Fruit fly (Drosophila melanogaster) whole organism, embryonic: ENCODE results near the gene nAChRalpha5.
A peak's percentile ranks its signal among the peaks of the same experiment; 100 is the strongest.

Experiments
- CG10209 ChIP-seq: fragments of 200-800 bp; sonication (Bioruptor generic); optimal IDR thresholded peaks from 3 replicates; lab custom pipeline; 2017; ENCODE audit warnings: missing biosample characterization, mild to moderate bottlenecking, missing genetic modification characterization, missing genetic modification reagents
- CG10462 ChIP-seq: fragments of 200-800 bp; sonication (Bioruptor generic); optimal IDR thresholded peaks from 2 replicates; lab custom pipeline; 2016; ENCODE audit warnings: missing biosample characterization, missing genetic modification characterization
- CG13624 ChIP-seq: fragments of 200-800 bp; sonication (Bioruptor generic); optimal IDR thresholded peaks from 2 replicates; lab custom pipeline; 2016; ENCODE audit warnings: missing biosample characterization, missing genetic modification characterization
- CG13894 ChIP-seq: fragments of 200-800 bp; sonication (Bioruptor generic); optimal IDR thresholded peaks from 3 replicates; lab custom pipeline; 2018; ENCODE audit warnings: missing biosample characterization, mild to moderate bottlenecking, missing genetic modification characterization, moderate library complexity
- CG14441 ChIP-seq: fragments of 200-800 bp; sonication (Bioruptor generic); IDR thresholded peaks from 2 replicates; pipeline ENCODE4 v1.3.6; 2022; ENCODE audit warnings: missing biosample characterization, missing genetic modification characterization
- CG14710 ChIP-seq: fragments of 200-800 bp; sonication (Bioruptor generic); optimal IDR thresholded peaks from 3 replicates; lab custom pipeline; 2019; ENCODE audit warnings: missing biosample characterization, mild to moderate bottlenecking, missing genetic modification characterization, moderate library complexity
- CG16779 ChIP-seq: fragments of 200-800 bp; sonication (Bioruptor generic); IDR thresholded peaks from 2 replicates; pipeline ENCODE4 v1.3.6; 2022; ENCODE audit warnings: missing biosample characterization, missing genetic modification characterization
- CG18599 ChIP-seq: fragments of 200-800 bp; sonication (Bioruptor generic); optimal IDR thresholded peaks from 3 replicates; lab custom pipeline; 2017; ENCODE audit warnings: missing biosample characterization, missing genetic modification characterization, mild to moderate bottlenecking, moderate library complexity, missing genetic modification reagents
- CG3163 ChIP-seq: fragments of 200-800 bp; sonication (Bioruptor generic); optimal IDR thresholded peaks from 3 replicates; lab custom pipeline; 2016; ENCODE audit warnings: missing biosample characterization, missing genetic modification characterization
- CG32532 ChIP-seq: fragments of 200-800 bp; sonication (Bioruptor generic); IDR thresholded peaks from 2 replicates; pipeline ENCODE4 v1.3.6; 2022; ENCODE audit warnings: missing biosample characterization, missing genetic modification characterization
- CG4404 ChIP-seq: fragments of 200-800 bp; sonication (Bioruptor generic); IDR thresholded peaks from 2 replicates; pipeline ENCODE4 v1.3.6; 2022; ENCODE audit warnings: missing biosample characterization, missing genetic modification characterization
- CG4854 ChIP-seq: fragments of 200-800 bp; sonication (Bioruptor generic); optimal IDR thresholded peaks from 2 replicates; lab custom pipeline; 2016; ENCODE audit warnings: missing biosample characterization, missing genetic modification characterization, inconsistent platforms
- CG8388 ChIP-seq: fragments of 200-800 bp; sonication (Bioruptor generic); optimal IDR thresholded peaks from 2 replicates; lab custom pipeline; 2019; ENCODE audit warnings: missing biosample characterization, mild to moderate bottlenecking, missing genetic modification characterization, moderate library complexity
- Drgx ChIP-seq: fragments of 200-800 bp; sonication (Bioruptor generic); IDR thresholded peaks from 2 replicates; pipeline ENCODE4 v1.3.6; 2022; ENCODE audit warnings: missing biosample characterization, missing genetic modification characterization
- E2f1 ChIP-seq: fragments of 200-800 bp; sonication (Bioruptor generic); IDR thresholded peaks from 2 replicates; pipeline ENCODE4 v1.3.6; 2022; ENCODE audit warnings: missing biosample characterization, missing genetic modification characterization
- E2f2 ChIP-seq: fragments of 200-800 bp; sonication (Bioruptor generic); IDR thresholded peaks from 2 replicates; pipeline ENCODE4 v1.3.6; 2022; ENCODE audit warnings: missing biosample characterization, missing genetic modification characterization
- HLH4C ChIP-seq: fragments of 200-800 bp; sonication (Bioruptor generic); IDR thresholded peaks from 3 replicates; pipeline ENCODE4 v1.3.6; 2022; ENCODE audit warnings: missing biosample characterization, missing genetic modification characterization; ENCODE audit not compliant: partially characterized antibody
- MTF-1 ChIP-seq: fragments of 200-800 bp; sonication (Bioruptor generic); optimal IDR thresholded peaks from 2 replicates; lab custom pipeline; 2018; ENCODE audit warnings: missing biosample characterization, mild to moderate bottlenecking, missing genetic modification characterization, borderline replicate concordance
- NFAT ChIP-seq: fragments of 200-800 bp; sonication (Bioruptor generic); IDR thresholded peaks from 2 replicates; pipeline ENCODE4 v1.3.6; 2022; ENCODE audit warnings: missing biosample characterization, missing genetic modification characterization
- Rfx ChIP-seq: fragments of 200-800 bp; sonication (Bioruptor generic); IDR thresholded peaks from 2 replicates; pipeline ENCODE4 v1.3.6; 2022; ENCODE audit warnings: missing biosample characterization, missing genetic modification characterization
- YL-1 ChIP-seq: fragments of 200-800 bp; sonication (Bioruptor generic); optimal IDR thresholded peaks from 3 replicates; lab custom pipeline; 2017; ENCODE audit warnings: missing biosample characterization, mild to moderate bottlenecking, missing genetic modification characterization
- abd-A ChIP-seq: fragments of 200-800 bp; sonication (Bioruptor generic); optimal IDR thresholded peaks from 3 replicates; lab custom pipeline; 2019; ENCODE audit warnings: missing biosample characterization, mild to moderate bottlenecking, missing genetic modification characterization, moderate library complexity
- amos ChIP-seq: fragments of 200-800 bp; sonication (Bioruptor generic); IDR thresholded peaks from 2 replicates; pipeline ENCODE4 v1.3.6; 2022; ENCODE audit warnings: missing biosample characterization, missing genetic modification characterization; ENCODE audit not compliant: partially characterized antibody
- bab2 ChIP-seq: fragments of 200-800 bp; sonication (Bioruptor generic); optimal IDR thresholded peaks from 2 replicates; lab custom pipeline; 2016; ENCODE audit warnings: missing biosample characterization, missing genetic modification characterization
- br ChIP-seq: fragments of >200 bp; optimal IDR thresholded peaks from 2 replicates; lab custom pipeline; 2017
- chm ChIP-seq: fragments of 200-800 bp; sonication (Bioruptor generic); IDR thresholded peaks from 2 replicates; pipeline ENCODE4 v1.3.6; 2022; ENCODE audit warnings: missing biosample characterization, missing genetic modification characterization
- crol ChIP-seq: fragments of 200-800 bp; sonication (Bioruptor generic); IDR thresholded peaks from 2 replicates; pipeline ENCODE4 v1.3.6; 2022; ENCODE audit warnings: missing biosample characterization, missing genetic modification characterization
- dysf ChIP-seq: fragments of 200-800 bp; sonication (Bioruptor generic); IDR thresholded peaks from 3 replicates; pipeline ENCODE4 v1.3.6; 2022; ENCODE audit warnings: missing biosample characterization, missing genetic modification characterization
- gem ChIP-seq: fragments of 200-800 bp; sonication (Bioruptor generic); optimal IDR thresholded peaks from 2 replicates; lab custom pipeline; 2019; ENCODE audit warnings: missing biosample characterization, mild to moderate bottlenecking, missing genetic modification characterization, moderate library complexity
- gro ChIP-seq: fragments of 200-800 bp; sonication (Bioruptor generic); optimal IDR thresholded peaks from 2 replicates; lab custom pipeline; 2016; ENCODE audit warnings: missing biosample characterization, missing genetic modification characterization
- her ChIP-seq: fragments of 200-800 bp; sonication (Bioruptor generic); optimal IDR thresholded peaks from 2 replicates; lab custom pipeline; 2016; ENCODE audit warnings: missing biosample characterization, missing genetic modification characterization
- jumu ChIP-seq: fragments of 200-800 bp; sonication (Bioruptor generic); optimal IDR thresholded peaks from 3 replicates; lab custom pipeline; 2016; ENCODE audit warnings: missing biosample characterization, missing genetic modification characterization
- knrl ChIP-seq: fragments of 200-800 bp; sonication (Bioruptor generic); IDR thresholded peaks from 3 replicates; pipeline ENCODE4 v1.3.6; 2022; ENCODE audit warnings: missing biosample characterization, missing genetic modification characterization; ENCODE audit not compliant: partially characterized antibody
- lab ChIP-seq: fragments of 200-800 bp; sonication (Bioruptor generic); optimal IDR thresholded peaks from 3 replicates; lab custom pipeline; 2017; ENCODE audit warnings: missing biosample characterization, missing genetic modification characterization, mild to moderate bottlenecking, moderate library complexity, missing genetic modification reagents
- lov ChIP-seq, 2 experiments: fragments of 200-800 bp in 1 of 2; fragments of >200 bp in 1 of 2; sonication (Bioruptor generic) in 1 of 2; IDR thresholded peaks in 1 of 2; optimal IDR thresholded peaks in 1 of 2; 2 replicates in 1 of 2; 3 replicates in 1 of 2; pipeline versions ENCODE4 v1.3.6 to Lab custom; 2017 to 2022; ENCODE audit warnings: missing biosample characterization in 1 of 2, missing genetic modification characterization in 1 of 2
- maf-S ChIP-seq: fragments of 200-800 bp; sonication (Bioruptor generic); optimal IDR thresholded peaks from 2 replicates; lab custom pipeline; 2016; ENCODE audit warnings: missing biosample characterization, missing genetic modification characterization
- nom ChIP-seq: fragments of 200-800 bp; sonication (Bioruptor generic); optimal IDR thresholded peaks from 2 replicates; lab custom pipeline; 2017; ENCODE audit warnings: missing biosample characterization, missing genetic modification characterization, mild to moderate bottlenecking, moderate library complexity, missing genetic modification reagents
- pita ChIP-seq: fragments of 200-800 bp; sonication (Bioruptor generic); optimal IDR thresholded peaks from 2 replicates; lab custom pipeline; 2017; ENCODE audit warnings: missing biosample characterization, mild to moderate bottlenecking, missing genetic modification characterization
- prd ChIP-seq, 3 experiments: fragments of >200 bp in 2 of 3; fragments of 200-800 bp in 1 of 3; sonication (Bioruptor generic) in 1 of 3; optimal IDR thresholded peaks in 2 of 3; IDR thresholded peaks in 1 of 3; 2 replicates in 2 of 3; 3 replicates in 1 of 3; pipeline versions ENCODE4 v1.3.6 to Lab custom; 2017 to 2022; ENCODE audit warnings: missing biosample characterization in 1 of 3, missing genetic modification characterization in 1 of 3
- pros ChIP-seq: fragments of 200-800 bp; sonication (Bioruptor generic); optimal IDR thresholded peaks from 3 replicates; lab custom pipeline; 2019; ENCODE audit warnings: missing biosample characterization, mild to moderate bottlenecking, missing genetic modification characterization, moderate library complexity
- psq ChIP-seq: fragments of 200-800 bp; sonication (Bioruptor generic); optimal IDR thresholded peaks from 2 replicates; lab custom pipeline; 2017; ENCODE audit warnings: missing biosample characterization, missing genetic modification characterization
- pum ChIP-seq: fragments of 200-800 bp; sonication (Bioruptor generic); optimal IDR thresholded peaks from 2 replicates; lab custom pipeline; 2016; ENCODE audit warnings: missing biosample characterization, missing genetic modification characterization
- ranshi ChIP-seq: fragments of 200-800 bp; sonication (Bioruptor generic); IDR thresholded peaks from 2 replicates; pipeline ENCODE4 v1.3.6; 2022; ENCODE audit warnings: missing biosample characterization, missing genetic modification characterization
- slbo ChIP-seq: fragments of 200-800 bp; sonication (Bioruptor generic); IDR thresholded peaks from 2 replicates; pipeline ENCODE4 v1.3.6; 2022; ENCODE audit warnings: missing biosample characterization, missing genetic modification characterization
- vvl ChIP-seq: fragments of 200-800 bp; sonication (Bioruptor generic); IDR thresholded peaks from 2 replicates; pipeline ENCODE4 v1.3.6; 2022; ENCODE audit warnings: missing biosample characterization, missing genetic modification characterization
- wor ChIP-seq: fragments of 200-800 bp; sonication (Bioruptor generic); IDR thresholded peaks from 2 replicates; pipeline ENCODE4 v1.3.6; 2022; ENCODE audit warnings: missing biosample characterization, missing genetic modification characterization
- zfh2 ChIP-seq: fragments of 200-800 bp; sonication (Bioruptor generic); optimal IDR thresholded peaks from 2 replicates; lab custom pipeline; 2016; ENCODE audit warnings: missing biosample characterization, missing genetic modification characterization

Gene nAChRalpha5

dm6 chr2L:14054903-14055302 is 14.9 kb downstream of the nAChRalpha5 start:
- TF ChIP-seq abd-A = peak; percentile 81
- no peak for TF ChIP-seq wor (GFP tag; lab: Robert Waterston, UW)
- TF ChIP-seq CG13894 (tag; lab: Kevin White, UChicago) = peak; percentile 20
- TF ChIP-seq crol (GFP tag; lab: Robert Waterston, UW) = peak; percentile 56; the same call in 1 of the 2 replicates
- no peak for TF ChIP-seq br (lab: Kevin White, UChicago)
- TF ChIP-seq Rfx (GFP tag; lab: Robert Waterston, UW) = 0 out of 2 replicates have a peak, but pooled peaks have one; percentile 15
- TF ChIP-seq, all 482 proteins: peak for 4

- TF ChIP-seq her (GFP tag; lab: Kevin White, UChicago) = no peak
- TF ChIP-seq Drgx (GFP tag; lab: Robert Waterston, UW) = peak; percentile 52
- no peak for TF ChIP-seq prd (optimal IDR thresholded peaks at IDR 0.05; lab: Kevin White, UChicago)
- peak; percentile 49; the same call in 1 of the 3 replicates for TF ChIP-seq prd (GFP tag; IDR thresholded peaks at IDR 0.05; lab: Robert Waterston, UW)
- peak; percentile 12 for TF ChIP-seq CG18599 (GFP tag; lab: Kevin White, UChicago)
- peak; percentile 10 for TF ChIP-seq lab (GFP tag; lab: Kevin White, UChicago)
- no peak for TF ChIP-seq E2f2 (GFP tag; lab: Robert Waterston, UW)
- no peak for TF ChIP-seq psq (GFP tag; lab: Kevin White, UChicago)
- 0 out of 3 replicates have a peak, but pooled peaks have one; percentile 9 for TF ChIP-seq dysf
- 0 out of 2 replicates have a peak, but pooled peaks have one; percentile 7 for TF ChIP-seq slbo
- TF ChIP-seq CG32532 = peak; percentile 39; the same call in 1 of the 2 replicates
Measured at dm6 chr2L:14070154-14070553, 30.2 kb downstream of the nAChRalpha5 start.

- peak; percentile 4 for TF ChIP-seq gro
- no peak for TF ChIP-seq MTF-1 (GFP tag; lab: Kevin White, UChicago)
- TF ChIP-seq knrl = peak; percentile 64
- TF ChIP-seq Drgx (GFP tag; lab: Robert Waterston, UW) = no peak
- no peak for TF ChIP-seq nom (GFP tag; lab: Kevin White, UChicago)
- no peak for TF ChIP-seq E2f1
- peak; percentile 13 for TF ChIP-seq CG10209 (GFP tag; lab: Kevin White, UChicago)
- no peak for TF ChIP-seq CG14710
- TF ChIP-seq CG4404 (GFP tag; lab: Robert Waterston, UW) = peak; percentile 15; the same call in 1 of the 2 replicates
- no peak for TF ChIP-seq vvl (GFP tag; lab: Robert Waterston, UW)
- peak; percentile 25 for TF ChIP-seq pum (GFP tag; lab: Kevin White, UChicago)
- TF ChIP-seq NFAT (GFP tag; lab: Robert Waterston, UW) = no peak
- peak; percentile 34 for TF ChIP-seq bab2
- TF ChIP-seq chm = peak; percentile 40; the same call in 1 of the 2 replicates
- no peak for TF ChIP-seq CG10462
- peak; percentile 24 for TF ChIP-seq pita (GFP tag; lab: Kevin White, UChicago)
- 0 out of 3 replicates have a peak, but pooled peaks have one; percentile 28 for TF ChIP-seq HLH4C (GFP tag; lab: Robert Waterston, UW)
- no peak for TF ChIP-seq YL-1 (GFP tag; lab: Kevin White, UChicago)
- peak; percentile 66 for TF ChIP-seq ranshi (GFP tag; lab: Robert Waterston, UW)
- TF ChIP-seq CG3163 = peak; percentile 18
- no peak for TF ChIP-seq pros (GFP tag; lab: Kevin White, UChicago)
- no peak for TF ChIP-seq CG8388 (GFP tag; lab: Kevin White, UChicago)
- TF ChIP-seq CG16779 (GFP tag; lab: Robert Waterston, UW) = peak; percentile 44; the same call in 1 of the 2 replicates
- TF ChIP-seq CG14441 (GFP tag; lab: Robert Waterston, UW) = no peak; the same call in 1 of the 2 replicates
- no peak for TF ChIP-seq lov (optimal IDR thresholded peaks at IDR 0.05; lab: Kevin White, UChicago)
- TF ChIP-seq lov (GFP tag; IDR thresholded peaks at IDR 0.05; lab: Robert Waterston, UW) = no peak
- TF ChIP-seq CG4854 (GFP tag; lab: Kevin White, UChicago) = peak; percentile 2
- peak; percentile 22 for TF ChIP-seq maf-S (GFP tag; lab: Kevin White, UChicago)
- TF ChIP-seq amos (GFP tag; lab: Robert Waterston, UW) = peak; percentile 74
- TF ChIP-seq gem (tag; lab: Kevin White, UChicago) = no peak
- TF ChIP-seq jumu (GFP tag; lab: Kevin White, UChicago) = peak; percentile 18
- peak; percentile 39 for TF ChIP-seq CG13624 (GFP tag; lab: Kevin White, UChicago)
- TF ChIP-seq zfh2 (GFP tag; lab: Kevin White, UChicago) = peak; percentile 54
Measured at dm6 chr2L:14094606-14095005, 54.6 kb downstream of the nAChRalpha5 start.
